Fruit fly (Drosophila melanogaster): Measurements from ENCODE around the gene CG33170.

Gene CG33170

DNA sequence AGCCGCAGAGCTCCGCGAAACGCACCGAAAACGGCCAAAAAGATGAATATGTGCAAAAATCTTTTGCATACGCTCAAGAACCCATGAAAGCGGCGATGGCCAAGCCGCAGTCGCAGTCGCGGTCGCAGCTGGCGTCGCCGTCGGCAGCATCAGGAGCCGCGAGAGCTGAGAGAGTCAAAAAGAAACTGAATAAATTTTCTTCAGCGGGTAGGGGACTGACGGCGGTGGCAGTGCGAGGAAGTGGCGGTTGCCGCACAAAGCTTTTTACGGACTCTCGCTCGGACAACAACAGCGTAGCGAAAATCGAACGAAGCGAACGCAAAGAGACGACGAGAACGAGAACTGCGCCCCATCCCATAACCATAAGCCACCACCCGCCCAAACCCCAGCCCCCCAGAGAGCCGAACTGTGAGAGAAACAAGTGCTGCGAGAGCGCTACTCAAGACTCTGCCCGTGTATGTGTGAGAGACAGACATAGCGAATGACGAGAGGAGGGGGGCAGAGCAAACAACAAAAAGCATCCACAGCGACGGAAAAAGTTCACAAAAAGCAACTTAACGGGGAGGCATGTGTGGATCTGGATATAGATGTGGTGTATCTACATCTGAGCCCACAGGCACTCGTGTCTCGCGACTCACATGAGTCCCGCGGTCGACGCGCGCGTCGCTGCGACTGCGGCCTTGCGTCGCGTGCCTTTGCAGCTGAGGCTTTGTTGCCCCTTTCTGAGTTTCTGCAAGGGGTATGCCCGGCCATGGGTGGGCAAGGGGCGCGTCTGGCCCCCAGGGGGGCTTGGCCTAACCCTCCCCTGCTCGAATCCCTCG lies 29.0 kb upstream of the CG33170 start, which contains the start of gene jim (continued):
- TF ChIP-seq CG6854 (GFP tag; optimal IDR thresholded peaks at IDR 0.05) (peak; percentile 57), pho (GFP tag; optimal IDR thresholded peaks at IDR 0.05) (no peak), Bgb (GFP tag; IDR thresholded peaks at IDR 0.05; ENCODE audit: partially characterized antibody) (no peak; the same call in 1 of the 2 replicates), Xbp1 (GFP tag; optimal IDR thresholded peaks at IDR 0.05) (no peak), CG12942 (GFP tag; optimal IDR thresholded peaks at IDR 0.05) (no peak), CG15011 (GFP tag; optimal IDR thresholded peaks at IDR 0.05) (no peak), insv (GFP tag; optimal IDR thresholded peaks at IDR 0.05) (no peak), grau (tag; optimal IDR thresholded peaks at IDR 0.05) (no peak), CG7786 (GFP tag; optimal IDR thresholded peaks at IDR 0.05) (no peak), trem (tag; optimal IDR thresholded peaks at IDR 0.05) (no peak), CG34376 (GFP tag; optimal IDR thresholded peaks at IDR 0.05) (peak; percentile 13), sr (GFP tag; IDR thresholded peaks at IDR 0.05) (no peak), CG12071 (GFP tag; optimal IDR thresholded peaks at IDR 0.05) (peak; percentile 30), scrt (GFP tag; optimal IDR thresholded peaks at IDR 0.05) (peak; percentile 3), ftz-f1 (GFP tag; optimal IDR thresholded peaks at IDR 0.05) (peak; percentile 18), pros (GFP tag; optimal IDR thresholded peaks at IDR 0.05) (peak; percentile 58), CG7963 (GFP tag; IDR thresholded peaks at IDR 0.05; ENCODE audit: partially characterized antibody) (no peak), Hr39 (optimal IDR thresholded peaks at IDR 0.05) (no peak), CG3281 (GFP tag; optimal IDR thresholded peaks at IDR 0.05) (no peak), CG8089 (GFP tag; optimal IDR thresholded peaks at IDR 0.05) (no peak), CG14710 (tag; optimal IDR thresholded peaks at IDR 0.05) (no peak), sqz (GFP tag; optimal IDR thresholded peaks at IDR 0.05) (peak; percentile 26), CG31365 (tag; optimal IDR thresholded peaks at IDR 0.05) (no peak), Camta (GFP tag; optimal IDR thresholded peaks at IDR 0.05) (no peak), Fer1 (GFP tag; optimal IDR thresholded peaks at IDR 0.05) (peak; percentile 68), H2.0 (GFP tag; IDR thresholded peaks at IDR 0.05) (no peak), lbe (GFP tag; optimal IDR thresholded peaks at IDR 0.05) (peak; percentile 43), eve (GFP tag; optimal IDR thresholded peaks at IDR 0.05) (no peak), Neu2 (GFP tag; optimal IDR thresholded peaks at IDR 0.05; ENCODE audit: borderline replicate concordance) (no peak), az2 (GFP tag; optimal IDR thresholded peaks at IDR 0.05) (no peak), CG10274 (GFP tag; optimal IDR thresholded peaks at IDR 0.05) (no peak), CG5180 (GFP tag; optimal IDR thresholded peaks at IDR 0.05) (no peak), zfh1 (GFP tag; IDR thresholded peaks at IDR 0.05) (no peak), ATbp (GFP tag; optimal IDR thresholded peaks at IDR 0.05) (no peak), dysf (GFP tag; IDR thresholded peaks at IDR 0.05) (peak; percentile 29; the same call in 1 of the 3 replicates), CG6254 (GFP tag; optimal IDR thresholded peaks at IDR 0.05) (peak; percentile 19), CG12769 (tag; optimal IDR thresholded peaks at IDR 0.05) (peak; percentile 93), HLHmδ (GFP tag; optimal IDR thresholded peaks at IDR 0.05) (no peak), Trl (optimal IDR thresholded peaks at IDR 0.05) (peak; percentile 93 to 97), Trl (GFP tag; optimal IDR thresholded peaks at IDR 0.05) (no peak), maf-S (GFP tag; optimal IDR thresholded peaks at IDR 0.05) (no peak), slbo (GFP tag; IDR thresholded peaks at IDR 0.05) (peak; percentile 23; the same call in 1 of the 2 replicates), rib (GFP tag; IDR thresholded peaks at IDR 0.05) (peak; percentile 95), Pdp1 (GFP tag; optimal IDR thresholded peaks at IDR 0.05) (peak in 1 of 2 experiments; percentile 11), CG30020 (tag; optimal IDR thresholded peaks at IDR 0.05) (no peak), bigmax (GFP tag; optimal IDR thresholded peaks at IDR 0.05) (no peak), CG4424 (GFP tag; optimal IDR thresholded peaks at IDR 0.05) (no peak), Meics (GFP tag; optimal IDR thresholded peaks at IDR 0.05) (peak; percentile 4), Hr3 (GFP tag; optimal IDR thresholded peaks at IDR 0.05) (no peak), ewg (GFP tag; optimal IDR thresholded peaks at IDR 0.05) (peak; percentile 27)

Measured in whole organism, embryonic.